Fruit fly (Drosophila melanogaster): ENCODE data around the gene CG13042.

The CG13042 gene

dm6 chr3L:16347914-16348313 lies 39.6 kb upstream of the CG13042 start, which contains the start of gene mRpS34 (continued):
- TF ChIP-seq klu (GFP tag; IDR thresholded peaks at IDR 0.05) (no peak), bbx (GFP tag; IDR thresholded peaks at IDR 0.05; ENCODE audit: partially characterized antibody) (peak; percentile 19; the same call in 1 of the 2 replicates), Med (GFP tag) (peak; percentile 39), Dll (GFP tag; IDR thresholded peaks at IDR 0.05; ENCODE audit: partially characterized antibody) (peak; percentile 53; the same call in 1 of the 4 replicates), trem (tag; optimal IDR thresholded peaks at IDR 0.05) (peak; percentile 63)

- no peak for TF ChIP-seq HLHmδ (GFP tag; optimal IDR thresholded peaks at IDR 0.05)
- no peak for TF ChIP-seq CHES-1-like (GFP tag; optimal IDR thresholded peaks at IDR 0.05)
- TF ChIP-seq aop (GFP tag; IDR thresholded peaks at IDR 0.05), result no peak
- no peak for TF ChIP-seq MESR4 (GFP tag; optimal IDR thresholded peaks at IDR 0.05)
- TF ChIP-seq CG11093 (GFP tag; IDR thresholded peaks at IDR 0.05), result no peak
- TF ChIP-seq CG9609 (GFP tag; optimal IDR thresholded peaks at IDR 0.05), result no peak
- no peak for TF ChIP-seq CG31388 (GFP tag; optimal IDR thresholded peaks at IDR 0.05)
- TF ChIP-seq Hmr (GFP tag; optimal IDR thresholded peaks at IDR 0.05), result no peak
- no peak for TF ChIP-seq CG15479 (GFP tag; optimal IDR thresholded peaks at IDR 0.05)
These were observed 37.7 kb upstream of the CG13042 start, which contains the start of gene CG33257 for dm6 chr3L:16346023-16346422. CG33257 (plus strand) TSS chr3L:16346323.

- TF ChIP-seq D19A (tag; optimal IDR thresholded peaks at IDR 0.05) (no peak), Myb (GFP tag; optimal IDR thresholded peaks at IDR 0.05) (no peak), Neu2 (GFP tag; optimal IDR thresholded peaks at IDR 0.05; ENCODE audit: borderline replicate concordance) (no peak), CG31224 (GFP tag; IDR thresholded peaks at IDR 0.05) (no peak), Blimp-1 (GFP tag; optimal IDR thresholded peaks at IDR 0.05) (peak; percentile 98), Elba2 (GFP tag; optimal IDR thresholded peaks at IDR 0.05) (no peak), oc (tag; optimal IDR thresholded peaks at IDR 0.05) (peak; percentile 16), ken (GFP tag; IDR thresholded peaks at IDR 0.05) (no peak)
These were observed 31.6 kb upstream of the CG13042 start for dm6 chr3L:16339873-16340272.

- peak; percentile 2 for TF ChIP-seq CoRest (tag; optimal IDR thresholded peaks at IDR 0.05)
- TF ChIP-seq CG17328 (GFP tag; IDR thresholded peaks at IDR 0.05), result no peak
- 0 out of 2 replicates have a peak, but pooled peaks have one; percentile 25 for TF ChIP-seq ttk (GFP tag; IDR thresholded peaks at IDR 0.05)
- no peak for TF ChIP-seq CG14050 (GFP tag; IDR thresholded peaks at IDR 0.05)
- no peak for TF ChIP-seq Chrac-16 (GFP tag; optimal IDR thresholded peaks at IDR 0.05)
- TF ChIP-seq E2f2 (GFP tag; IDR thresholded peaks at IDR 0.05), result no peak
- TF ChIP-seq CG6813 (GFP tag; optimal IDR thresholded peaks at IDR 0.05), result no peak
- TF ChIP-seq Dip2 (GFP tag; IDR thresholded peaks at IDR 0.05), result no peak
- no peak for TF ChIP-seq Antp (GFP tag; optimal IDR thresholded peaks at IDR 0.05)
- TF ChIP-seq CG10565 (GFP tag; optimal IDR thresholded peaks at IDR 0.05), result no peak
- TF ChIP-seq Sry-β (GFP tag; optimal IDR thresholded peaks at IDR 0.05), result no peak
- TF ChIP-seq CG2678 (tag; optimal IDR thresholded peaks at IDR 0.05), result no peak
- TF ChIP-seq CG6689 (GFP tag; IDR thresholded peaks at IDR 0.05), result 0 out of 2 replicates have a peak, but pooled peaks have one; percentile 17
- peak in 1 of 2 experiments; percentile 52 for TF ChIP-seq Hr51 (GFP tag; optimal IDR thresholded peaks at IDR 0.05)
- no peak for TF ChIP-seq shn (GFP tag; optimal IDR thresholded peaks at IDR 0.05)
- TF ChIP-seq dmrt99B (tag; optimal IDR thresholded peaks at IDR 0.05), result peak; percentile 57
- TF ChIP-seq CG34422 (GFP tag; IDR thresholded peaks at IDR 0.05), result no peak
- peak; percentile 59 for TF ChIP-seq Sox102F (GFP tag; optimal IDR thresholded peaks at IDR 0.05)
- no peak for TF ChIP-seq CG18619 (GFP tag; optimal IDR thresholded peaks at IDR 0.05)
- TF ChIP-seq Ptx1 (GFP tag; IDR thresholded peaks at IDR 0.05), result peak; percentile 37; the same call in 1 of the 2 replicates
- TF ChIP-seq ci (GFP tag; IDR thresholded peaks at IDR 0.05), result 0 out of 3 replicates have a peak, but pooled peaks have one; percentile 9
- TF ChIP-seq row (GFP tag; IDR thresholded peaks at IDR 0.05), result peak; percentile 23; the same call in 1 of the 3 replicates
- no peak for TF ChIP-seq Optix (GFP tag; IDR thresholded peaks at IDR 0.05)
- no peak for TF ChIP-seq CG32532 (GFP tag; IDR thresholded peaks at IDR 0.05)
- no peak for TF ChIP-seq disco-r (GFP tag; optimal IDR thresholded peaks at IDR 0.05)
These were observed 31.2 kb upstream of the CG13042 start for dm6 chr3L:16339463-16339862.
